Worm (Caenorhabditis elegans): Measurements from ENCODE around the gene snf-10.

DNA sequence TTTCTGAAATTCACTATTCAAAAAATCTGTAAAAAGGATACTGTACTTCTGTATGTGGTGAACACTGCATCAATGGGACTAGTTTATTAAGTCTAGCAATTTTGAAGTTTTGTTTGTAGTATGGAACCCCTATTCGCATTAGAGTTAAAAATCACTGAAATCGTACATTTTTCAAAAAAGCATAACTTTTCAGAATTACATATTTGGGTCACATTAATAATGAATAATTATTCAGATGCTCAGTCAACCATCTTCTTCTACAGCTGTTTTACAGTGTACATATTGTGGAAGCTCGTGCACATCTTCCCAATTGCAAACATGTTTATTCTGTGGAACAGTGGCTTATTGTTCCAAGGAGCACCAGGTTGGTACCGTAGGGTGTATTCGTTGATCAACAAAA, 28.1 kb upstream of the snf-10 start:
- no peak for TF ChIP-seq unc-62 (GFP tag; optimal IDR thresholded peaks at IDR 0.05)
- no peak for TF ChIP-seq alr-1 (tag; optimal IDR thresholded peaks at IDR 0.05)
- no peak for TF ChIP-seq nhr-11 (tag; optimal IDR thresholded peaks at IDR 0.05)
